Fruit fly (Drosophila melanogaster) whole organism, embryonic: ENCODE results near the gene Tim9b.
A peak's percentile ranks its signal among the peaks of the same experiment; 100 is the strongest.

ENCODE experiments used
- ATbp ChIP-seq: fragments of 200-800 bp; sonication (Bioruptor generic); optimal IDR thresholded peaks from 2 replicates; lab custom pipeline; 2017; ENCODE audit warnings: missing biosample characterization, mild to moderate bottlenecking, missing genetic modification characterization, missing genetic modification reagents
- Aef1 ChIP-seq: fragments of 200-800 bp; sonication (Bioruptor generic); IDR thresholded peaks from 3 replicates; pipeline ENCODE4 v1.3.6; 2022; ENCODE audit warnings: missing biosample characterization, missing genetic modification characterization
- CG1024 ChIP-seq: fragments of 200-800 bp; sonication (Bioruptor generic); IDR thresholded peaks from 2 replicates; pipeline ENCODE4 v1.3.6; 2022; ENCODE audit warnings: missing biosample characterization, missing genetic modification characterization
- CG10366 ChIP-seq: fragments of 200-800 bp; sonication (Bioruptor generic); IDR thresholded peaks from 2 replicates; pipeline ENCODE4 v1.3.6; 2022; ENCODE audit warnings: missing biosample characterization, missing genetic modification characterization
- CG11247 ChIP-seq: fragments of 200-800 bp; sonication (Bioruptor generic); IDR thresholded peaks from 2 replicates; pipeline ENCODE4 v1.3.6; 2022; ENCODE audit warnings: missing biosample characterization, missing genetic modification characterization
- CG13775 ChIP-seq: fragments of 200-800 bp; sonication (Bioruptor generic); optimal IDR thresholded peaks from 3 replicates; lab custom pipeline; 2017; ENCODE audit warnings: missing biosample characterization, mild to moderate bottlenecking, missing genetic modification characterization
- CG14667 ChIP-seq: fragments of 200-800 bp; sonication (Bioruptor generic); IDR thresholded peaks from 2 replicates; pipeline ENCODE4 v1.3.6; 2022; ENCODE audit warnings: missing biosample characterization, missing genetic modification characterization
- CG15514 ChIP-seq: fragments of 200-800 bp; sonication (Bioruptor generic); optimal IDR thresholded peaks from 3 replicates; lab custom pipeline; 2017; ENCODE audit warnings: missing biosample characterization, missing genetic modification characterization, mild to moderate bottlenecking, moderate library complexity, missing genetic modification reagents
- CG17186 ChIP-seq: fragments of 200-800 bp; sonication (Bioruptor generic); optimal IDR thresholded peaks from 3 replicates; lab custom pipeline; 2017; ENCODE audit warnings: missing biosample characterization, missing genetic modification reagents, missing genetic modification characterization
- CG2199 ChIP-seq: fragments of 200-800 bp; sonication (Bioruptor generic); IDR thresholded peaks from 3 replicates; pipeline ENCODE4 v1.3.6; 2022; ENCODE audit warnings: missing biosample characterization, missing genetic modification characterization
- CG31224 ChIP-seq: fragments of 200-800 bp; sonication (Bioruptor generic); IDR thresholded peaks from 2 replicates; pipeline ENCODE4 v1.3.6; 2022; ENCODE audit warnings: missing biosample characterization, missing genetic modification characterization
- CG34376 ChIP-seq: fragments of 200-800 bp; sonication (Bioruptor generic); optimal IDR thresholded peaks from 2 replicates; lab custom pipeline; 2018; ENCODE audit warnings: missing biosample characterization, mild to moderate bottlenecking, missing genetic modification characterization
- CG3995 ChIP-seq: fragments of 200-800 bp; sonication (Bioruptor generic); optimal IDR thresholded peaks from 3 replicates; lab custom pipeline; 2016; ENCODE audit warnings: missing biosample characterization, missing genetic modification characterization
- CG4404 ChIP-seq: fragments of 200-800 bp; sonication (Bioruptor generic); IDR thresholded peaks from 2 replicates; pipeline ENCODE4 v1.3.6; 2022; ENCODE audit warnings: missing biosample characterization, missing genetic modification characterization
- CG4617 ChIP-seq: fragments of 200-800 bp; sonication (Bioruptor generic); optimal IDR thresholded peaks from 3 replicates; lab custom pipeline; 2016; ENCODE audit warnings: missing biosample characterization, missing genetic modification characterization, borderline replicate concordance
- CG4730 ChIP-seq: fragments of 200-800 bp; sonication (Bioruptor generic); IDR thresholded peaks from 2 replicates; pipeline ENCODE4 v1.3.6; 2022; ENCODE audit warnings: missing biosample characterization, missing genetic modification characterization
- CG6791 ChIP-seq: fragments of 200-800 bp; sonication (Bioruptor generic); IDR thresholded peaks from 3 replicates; pipeline ENCODE4 v1.3.6; 2022; ENCODE audit warnings: missing biosample characterization, missing genetic modification characterization; ENCODE audit not compliant: partially characterized antibody
- CG8765 ChIP-seq: fragments of 200-800 bp; sonication (Bioruptor generic); IDR thresholded peaks from 2 replicates; pipeline ENCODE4 v1.3.6; 2022; ENCODE audit warnings: missing biosample characterization, missing genetic modification characterization
- CG8944 ChIP-seq: fragments of 200-800 bp; sonication (Bioruptor generic); optimal IDR thresholded peaks from 3 replicates; lab custom pipeline; 2016; ENCODE audit warnings: missing biosample characterization, missing genetic modification characterization
- CG9932 ChIP-seq: fragments of 200-800 bp; sonication (Bioruptor generic); IDR thresholded peaks from 2 replicates; pipeline ENCODE4 v1.3.6; 2022; ENCODE audit warnings: missing biosample characterization, missing genetic modification characterization
- Dbx ChIP-seq: fragments of 200-800 bp; sonication (Bioruptor generic); IDR thresholded peaks from 3 replicates; pipeline ENCODE4 v1.3.6; 2022; ENCODE audit warnings: missing biosample characterization, missing genetic modification characterization
- Ets97D ChIP-seq: fragments of 200-800 bp; sonication (Bioruptor generic); optimal IDR thresholded peaks from 3 replicates; lab custom pipeline; 2016; ENCODE audit warnings: missing biosample characterization, missing genetic modification characterization
- H2.0 ChIP-seq: fragments of 200-800 bp; sonication (Bioruptor generic); IDR thresholded peaks from 2 replicates; pipeline ENCODE4 v1.3.6; 2022; ENCODE audit warnings: missing biosample characterization, missing genetic modification characterization
- Hey ChIP-seq: fragments of 200-800 bp; sonication (Bioruptor generic); optimal IDR thresholded peaks from 3 replicates; lab custom pipeline; 2018; ENCODE audit warnings: missing biosample characterization, mild to moderate bottlenecking, missing genetic modification characterization
- NK7.1 ChIP-seq: fragments of 200-800 bp; sonication (Bioruptor generic); optimal IDR thresholded peaks from 3 replicates; lab custom pipeline; 2016; ENCODE audit warnings: missing biosample characterization, missing genetic modification characterization
- Ptx1 ChIP-seq: fragments of 200-800 bp; sonication (Bioruptor generic); IDR thresholded peaks from 2 replicates; pipeline ENCODE4 v1.3.6; 2022; ENCODE audit warnings: missing biosample characterization, missing genetic modification characterization
- Xrp1 ChIP-seq: fragments of 200-800 bp; sonication (Bioruptor generic); IDR thresholded peaks from 2 replicates; pipeline ENCODE4 v1.3.6; 2022; ENCODE audit warnings: missing biosample characterization, missing genetic modification characterization
- ara ChIP-seq: fragments of 200-800 bp; sonication (Bioruptor generic); IDR thresholded peaks from 2 replicates; pipeline ENCODE4 v1.3.6; 2022; ENCODE audit warnings: missing biosample characterization, missing genetic modification characterization
- bcd ChIP-seq: fragments of 200-800 bp; sonication (Bioruptor generic); optimal IDR thresholded peaks from 2 replicates; lab custom pipeline; 2017; ENCODE audit warnings: missing biosample characterization, mild to moderate bottlenecking, missing genetic modification characterization
- bsh ChIP-seq, 2 experiments: fragments of 200-800 bp; sonication (Bioruptor generic); optimal IDR thresholded peaks; 2 replicates each; lab custom pipeline; 2017 to 2018; ENCODE audit warnings: mild to moderate bottlenecking in 2 of 2, missing biosample characterization in 2 of 2, missing genetic modification characterization in 2 of 2, moderate library complexity in 1 of 2
- crp ChIP-seq, 2 experiments: fragments of 200-800 bp; sonication (Bioruptor generic); optimal IDR thresholded peaks; 2 replicates in 1 of 2; 3 replicates in 1 of 2; lab custom pipeline; 2017; ENCODE audit warnings: missing biosample characterization in 2 of 2, missing genetic modification characterization in 2 of 2, mild to moderate bottlenecking in 1 of 2, moderate library complexity in 1 of 2
- esg ChIP-seq: fragments of 200-800 bp; sonication (Bioruptor generic); conservative IDR thresholded peaks from 2 replicates; pipeline ENCODE4 v1.3.6; 2022; ENCODE audit warnings: missing biosample characterization, missing genetic modification characterization
- fu2 ChIP-seq: fragments of 200-800 bp; sonication (Bioruptor generic); optimal IDR thresholded peaks from 2 replicates; lab custom pipeline; 2016; ENCODE audit warnings: missing biosample characterization, missing genetic modification characterization
- gsb-n ChIP-seq: fragments of 200-800 bp; sonication (Bioruptor generic); optimal IDR thresholded peaks from 3 replicates; lab custom pipeline; 2018; ENCODE audit warnings: missing biosample characterization, mild to moderate bottlenecking, missing genetic modification characterization
- hkb ChIP-seq, 2 experiments: fragments of 200-800 bp in 1 of 2; fragments of >200 bp in 1 of 2; sonication (Bioruptor generic) in 1 of 2; IDR thresholded peaks in 1 of 2; optimal IDR thresholded peaks in 1 of 2; 2 replicates each; pipeline versions ENCODE4 v1.3.6 to Lab custom; 2017 to 2022; ENCODE audit warnings: missing biosample characterization in 1 of 2, missing genetic modification characterization in 1 of 2
- klu ChIP-seq: fragments of 200-800 bp; sonication (Bioruptor generic); IDR thresholded peaks from 2 replicates; pipeline ENCODE4 v1.3.6; 2022; ENCODE audit warnings: missing biosample characterization, missing genetic modification characterization
- nom ChIP-seq: fragments of 200-800 bp; sonication (Bioruptor generic); optimal IDR thresholded peaks from 2 replicates; lab custom pipeline; 2017; ENCODE audit warnings: missing biosample characterization, missing genetic modification characterization, mild to moderate bottlenecking, moderate library complexity, missing genetic modification reagents
- pnt ChIP-seq: fragments of 200-800 bp; sonication (Bioruptor generic); optimal IDR thresholded peaks from 3 replicates; lab custom pipeline; 2016; ENCODE audit warnings: missing biosample characterization, missing genetic modification characterization
- prd ChIP-seq, 3 experiments: fragments of >200 bp in 2 of 3; fragments of 200-800 bp in 1 of 3; sonication (Bioruptor generic) in 1 of 3; optimal IDR thresholded peaks in 2 of 3; IDR thresholded peaks in 1 of 3; 2 replicates in 2 of 3; 3 replicates in 1 of 3; pipeline versions ENCODE4 v1.3.6 to Lab custom; 2017 to 2022; ENCODE audit warnings: missing biosample characterization in 1 of 3, missing genetic modification characterization in 1 of 3
- pum ChIP-seq: fragments of 200-800 bp; sonication (Bioruptor generic); optimal IDR thresholded peaks from 2 replicates; lab custom pipeline; 2016; ENCODE audit warnings: missing biosample characterization, missing genetic modification characterization
- ranshi ChIP-seq: fragments of 200-800 bp; sonication (Bioruptor generic); IDR thresholded peaks from 2 replicates; pipeline ENCODE4 v1.3.6; 2022; ENCODE audit warnings: missing biosample characterization, missing genetic modification characterization
- salm ChIP-seq: fragments of 200-800 bp; sonication (Bioruptor generic); optimal IDR thresholded peaks from 2 replicates; lab custom pipeline; 2018; ENCODE audit warnings: missing biosample characterization, mild to moderate bottlenecking, missing genetic modification characterization
- shn ChIP-seq: fragments of 200-800 bp; sonication (Bioruptor generic); optimal IDR thresholded peaks from 3 replicates; lab custom pipeline; 2016; ENCODE audit warnings: missing biosample characterization, missing genetic modification characterization
- tap ChIP-seq: fragments of 200-800 bp; optimal IDR thresholded peaks from 3 replicates; lab custom pipeline; 2019; ENCODE audit warnings: missing biosample characterization, mild to moderate bottlenecking, missing genetic modification characterization, moderate library complexity
- tgo ChIP-seq: fragments of 200-800 bp; sonication (Bioruptor generic); IDR thresholded peaks from 3 replicates; pipeline ENCODE4 v1.3.6; 2022; ENCODE audit warnings: missing biosample characterization, missing genetic modification characterization
- tna ChIP-seq: fragments of 200-800 bp; sonication (Bioruptor generic); IDR thresholded peaks from 2 replicates; pipeline ENCODE4 v1.3.6; 2022; ENCODE audit warnings: missing biosample characterization, missing genetic modification characterization; ENCODE audit not compliant: partially characterized antibody
- ttk ChIP-seq: fragments of 200-800 bp; sonication (Bioruptor generic); IDR thresholded peaks from 2 replicates; pipeline ENCODE4 v2.1.2; 2022; ENCODE audit warnings: missing biosample characterization, missing genetic modification characterization
- tx ChIP-seq: fragments of 200-800 bp; sonication (Bioruptor generic); optimal IDR thresholded peaks from 2 replicates; lab custom pipeline; 2016; ENCODE audit warnings: missing biosample characterization, missing genetic modification characterization
- zen2 ChIP-seq: fragments of 200-800 bp; sonication (Bioruptor generic); IDR thresholded peaks from 3 replicates; pipeline ENCODE4 v1.3.6; 2022; ENCODE audit warnings: missing biosample characterization, missing genetic modification characterization; ENCODE audit not compliant: partially characterized antibody

Gene Tim9b

DNA sequence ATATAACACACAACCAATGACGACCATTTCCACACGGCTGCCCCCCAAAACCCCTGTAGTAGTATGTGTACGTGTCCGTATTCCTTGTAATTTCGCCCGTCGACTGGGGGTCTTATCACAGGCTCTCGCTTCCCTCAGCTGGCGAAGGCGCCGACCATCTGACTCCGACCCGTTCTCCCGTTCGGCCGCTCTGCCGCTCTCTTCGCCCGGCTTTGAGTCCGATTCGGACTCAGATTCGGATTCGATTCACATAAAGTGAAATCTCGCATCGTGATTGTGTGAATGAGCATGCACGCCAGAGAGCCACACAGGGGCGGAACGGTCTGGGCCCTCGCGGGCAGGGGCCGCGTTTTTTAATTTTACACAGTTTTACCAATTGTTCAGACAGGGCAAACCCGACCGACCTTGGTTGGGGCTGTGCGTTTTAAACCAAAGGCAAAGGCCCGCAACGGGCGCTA, 47.4 kb upstream of the Tim9b start (continued):
- TF ChIP-seq hkb (optimal IDR thresholded peaks at IDR 0.05; lab: Kevin White, UChicago) (no peak), hkb (GFP tag; IDR thresholded peaks at IDR 0.05; lab: Robert Waterston, UW) (peak; percentile 31; the same call in 1 of the 2 replicates), tgo (peak; percentile 64), ranshi (peak; percentile 63), CG17186 (no peak), prd (optimal IDR thresholded peaks at IDR 0.05; lab: Kevin White, UChicago) (no peak), prd (GFP tag; IDR thresholded peaks at IDR 0.05; lab: Robert Waterston, UW) (peak; percentile 78), ara (GFP tag; lab: Robert Waterston, UW) (0 out of 2 replicates have a peak, but pooled peaks have one; percentile 29), CG15514 (GFP tag; lab: Kevin White, UChicago) (peak; percentile 4), crp (GFP tag; optimal IDR thresholded peaks at IDR 0.05; lab: Kevin White, UChicago) (peak in 1 of 2 experiments; percentile 23), Aef1 (GFP tag; lab: Robert Waterston, UW) (peak; percentile 73), CG8944 (peak; percentile 34), salm (tag; lab: Kevin White, UChicago) (no peak), CG31224 (GFP tag; lab: Robert Waterston, UW) (peak; percentile 42; the same call in 1 of the 2 replicates), CG2199 (GFP tag; lab: Robert Waterston, UW) (0 out of 3 replicates have a peak, but pooled peaks have one; percentile 61), tna (GFP tag; lab: Robert Waterston, UW) (peak; percentile 43; the same call in 1 of the 2 replicates), nom (peak; percentile 24), CG4404 (GFP tag; lab: Robert Waterston, UW) (peak; percentile 55; the same call in 1 of the 2 replicates), Xrp1 (GFP tag; lab: Robert Waterston, UW) (0 out of 2 replicates have a peak, but pooled peaks have one; percentile 27), CG14667 (GFP tag; lab: Robert Waterston, UW) (peak; percentile 35; the same call in 1 of the 2 replicates), CG8765 (GFP tag; lab: Robert Waterston, UW) (0 out of 2 replicates have a peak, but pooled peaks have one; percentile 6), tx (GFP tag; lab: Kevin White, UChicago) (no peak), pum (peak; percentile 24), Hey (tag; lab: Kevin White, UChicago) (no peak), NK7.1 (GFP tag; lab: Kevin White, UChicago) (no peak), bsh (GFP tag; optimal IDR thresholded peaks at IDR 0.05; lab: Kevin White, UChicago) (no peak), Ets97D (GFP tag; lab: Kevin White, UChicago) (no peak), H2.0 (GFP tag; lab: Robert Waterston, UW) (peak; percentile 15; the same call in 1 of the 2 replicates), tap (no peak), CG11247 (GFP tag; lab: Robert Waterston, UW) (peak; percentile 48; the same call in 1 of the 2 replicates), ttk (GFP tag; lab: Robert Waterston, UW) (peak; percentile 41; the same call in 1 of the 2 replicates), CG1024 (GFP tag; lab: Robert Waterston, UW) (peak; percentile 23; the same call in 1 of the 2 replicates), klu (GFP tag; lab: Robert Waterston, UW) (no peak; the same call in 1 of the 2 replicates), CG4730 (no peak), fu2 (GFP tag; lab: Kevin White, UChicago) (no peak), CG6791 (GFP tag; lab: Robert Waterston, UW) (peak; percentile 71), CG13775 (GFP tag; lab: Kevin White, UChicago) (peak; percentile 18), gsb-n (tag; lab: Kevin White, UChicago) (no peak), CG34376 (GFP tag; lab: Kevin White, UChicago) (peak; percentile 19), esg (GFP tag; lab: Robert Waterston, UW) (no peak; the same call in 1 of the 2 replicates), pnt (GFP tag; lab: Kevin White, UChicago) (peak; percentile 30), Dbx (GFP tag; lab: Robert Waterston, UW) (peak; percentile 64), shn (GFP tag; lab: Kevin White, UChicago) (peak; percentile 45), CG3995 (GFP tag; lab: Kevin White, UChicago) (no peak), bcd (GFP tag; lab: Kevin White, UChicago) (peak; percentile 23), CG4617 (GFP tag; lab: Kevin White, UChicago) (no peak), zen2 (GFP tag; lab: Robert Waterston, UW) (no peak), CG9932 (GFP tag; lab: Robert Waterston, UW) (peak; percentile 84), Ptx1 (GFP tag; lab: Robert Waterston, UW) (peak; percentile 67), ATbp (GFP tag; lab: Kevin White, UChicago) (no peak), CG10366 (peak; percentile 44)
